Fruit fly (Drosophila melanogaster) whole organism, pupa: ENCODE results near the gene BBIP1.

Experiments used
- CG10348 ChIP-seq: fragments of 200-800 bp; sonication (Bioruptor generic); IDR thresholded peaks from 2 replicates; pipeline ENCODE4 v1.3.6; 2022; ENCODE audit warnings: missing biosample characterization, missing genetic modification characterization
- CG12605 ChIP-seq: fragments of 200-800 bp; sonication (Bioruptor generic); IDR thresholded peaks from 2 replicates; pipeline ENCODE4 v1.3.6; 2022; ENCODE audit warnings: missing biosample characterization, missing genetic modification characterization
- CG13204 ChIP-seq: fragments of 200-800 bp; sonication (Bioruptor generic); optimal IDR thresholded peaks from 2 replicates; lab custom pipeline; 2018; ENCODE audit warnings: missing biosample characterization, mild to moderate bottlenecking, missing genetic modification characterization, moderate library complexity
- CG14655 ChIP-seq: fragments of 200-800 bp; sonication (Bioruptor generic); optimal IDR thresholded peaks from 3 replicates; lab custom pipeline; 2017; ENCODE audit warnings: mild to moderate bottlenecking, missing biosample characterization, missing genetic modification reagents, missing genetic modification characterization
- CG15710 ChIP-seq: fragments of 200-800 bp; sonication (Bioruptor generic); optimal IDR thresholded peaks from 2 replicates; lab custom pipeline; 2018; ENCODE audit warnings: missing biosample characterization, mild to moderate bottlenecking, missing genetic modification characterization, moderate library complexity
- CG17806 ChIP-seq: fragments of 200-800 bp; sonication (Bioruptor generic); optimal IDR thresholded peaks from 2 replicates; lab custom pipeline; 2018; ENCODE audit warnings: missing biosample characterization, mild to moderate bottlenecking, missing genetic modification characterization, moderate library complexity
- CG32121 ChIP-seq: fragments of 200-800 bp; sonication (Bioruptor generic); IDR thresholded peaks from 2 replicates; pipeline ENCODE4 v1.3.6; 2022; ENCODE audit warnings: missing biosample characterization, missing genetic modification characterization
- CG34367 ChIP-seq: fragments of 200-800 bp; sonication (Bioruptor generic); optimal IDR thresholded peaks from 2 replicates; lab custom pipeline; 2018; ENCODE audit warnings: missing biosample characterization, mild to moderate bottlenecking, missing genetic modification characterization
- CG4496 ChIP-seq: fragments of 200-800 bp; sonication (Bioruptor generic); IDR thresholded peaks from 3 replicates; pipeline ENCODE4 v1.3.6; 2022; ENCODE audit warnings: missing biosample characterization, missing genetic modification characterization
- CG8159 ChIP-seq: fragments of 200-800 bp; sonication (Bioruptor generic); optimal IDR thresholded peaks from 3 replicates; lab custom pipeline; 2018; ENCODE audit warnings: missing biosample characterization, mild to moderate bottlenecking, missing genetic modification characterization, moderate library complexity
- CG8301 ChIP-seq: fragments of 200-800 bp; sonication (Bioruptor generic); optimal IDR thresholded peaks from 2 replicates; lab custom pipeline; 2018; ENCODE audit warnings: missing biosample characterization, mild to moderate bottlenecking, missing genetic modification characterization
- CG9948 ChIP-seq: fragments of 200-800 bp; sonication (Bioruptor generic); optimal IDR thresholded peaks from 2 replicates; lab custom pipeline; 2018; ENCODE audit warnings: missing biosample characterization, mild to moderate bottlenecking, missing genetic modification characterization, moderate library complexity
- D1 ChIP-seq: fragments of 200-800 bp; sonication (Bioruptor generic); optimal IDR thresholded peaks from 2 replicates; lab custom pipeline; 2018; ENCODE audit warnings: missing biosample characterization, mild to moderate bottlenecking, missing genetic modification characterization, moderate library complexity
- EcR ChIP-seq: fragments of 200-800 bp; sonication (Bioruptor generic); optimal IDR thresholded peaks from 3 replicates; lab custom pipeline; 2019; ENCODE audit warnings: missing biosample characterization, missing genetic modification characterization, mild to moderate bottlenecking, moderate library complexity, missing genetic modification reagents
- Ets98B ChIP-seq: fragments of 200-800 bp; sonication (Bioruptor generic); IDR thresholded peaks from 2 replicates; pipeline ENCODE4 v1.3.6; 2022; ENCODE audit warnings: missing biosample characterization, missing genetic modification characterization
- Pif1A ChIP-seq: fragments of 200-800 bp; sonication (Bioruptor generic); optimal IDR thresholded peaks from 3 replicates; lab custom pipeline; 2016; ENCODE audit warnings: missing biosample characterization, missing genetic modification characterization
- Pif1B ChIP-seq: fragments of 200-800 bp; sonication (Bioruptor generic); optimal IDR thresholded peaks from 3 replicates; lab custom pipeline; 2016; ENCODE audit warnings: missing biosample characterization, missing genetic modification characterization
- Snoo ChIP-seq: fragments of 200-800 bp; sonication (Bioruptor generic); optimal IDR thresholded peaks from 3 replicates; lab custom pipeline; 2017; ENCODE audit warnings: missing biosample characterization, mild to moderate bottlenecking, missing genetic modification characterization, inconsistent platforms
- fd96Ca ChIP-seq: fragments of 200-800 bp; sonication (Bioruptor generic); IDR thresholded peaks from 3 replicates; pipeline ENCODE4 v1.3.6; 2022; ENCODE audit warnings: missing biosample characterization, missing genetic modification characterization
- gl ChIP-seq: fragments of 200-800 bp; sonication (Bioruptor generic); optimal IDR thresholded peaks from 2 replicates; lab custom pipeline; 2018; ENCODE audit warnings: missing biosample characterization, mild to moderate bottlenecking, missing genetic modification characterization
- rn ChIP-seq: fragments of 200-800 bp; sonication (Bioruptor generic); IDR thresholded peaks from 2 replicates; pipeline ENCODE4 v1.3.6; 2022; ENCODE audit warnings: missing biosample characterization, missing genetic modification characterization

Gene BBIP1

DNA sequence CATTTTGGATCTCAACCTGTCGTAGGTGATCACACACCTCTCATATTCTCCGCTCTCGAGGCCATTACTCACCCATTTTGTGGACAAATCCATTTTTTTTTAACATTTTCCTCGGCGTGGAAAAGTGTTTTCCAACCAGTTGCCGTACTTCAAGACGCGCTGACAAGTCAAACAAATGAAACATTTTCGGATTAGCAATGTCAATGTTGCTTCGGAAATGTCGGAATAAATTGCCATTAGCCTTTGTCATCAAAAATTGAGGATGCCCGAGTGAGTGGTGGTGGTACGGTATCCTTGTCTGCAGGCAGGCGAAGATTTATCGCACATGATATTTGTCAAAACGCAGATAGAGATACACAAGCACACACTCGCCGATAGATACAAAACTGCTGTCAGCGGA lies 23.1 kb downstream of the BBIP1 start:
- TF ChIP-seq gl (tag; lab: Kevin White, UChicago) (no peak), Pif1B (no peak), CG17806 (tag; lab: Kevin White, UChicago) (no peak), CG8159 (no peak), fd96Ca (no peak), CG4496 (GFP tag; lab: Robert Waterston, UW) (no peak), CG12605 (no peak), D1 (tag; lab: Kevin White, UChicago) (no peak), CG32121 (GFP tag; lab: Robert Waterston, UW) (no peak), CG14655 (GFP tag; lab: Kevin White, UChicago) (no peak), EcR (GFP tag; lab: Kevin White, UChicago) (no peak), Pif1A (no peak), CG9948 (no peak), CG13204 (GFP tag; lab: Kevin White, UChicago) (no peak), CG8301 (no peak), Ets98B (GFP tag; lab: Robert Waterston, UW) (no peak), CG10348 (no peak)

DNA sequence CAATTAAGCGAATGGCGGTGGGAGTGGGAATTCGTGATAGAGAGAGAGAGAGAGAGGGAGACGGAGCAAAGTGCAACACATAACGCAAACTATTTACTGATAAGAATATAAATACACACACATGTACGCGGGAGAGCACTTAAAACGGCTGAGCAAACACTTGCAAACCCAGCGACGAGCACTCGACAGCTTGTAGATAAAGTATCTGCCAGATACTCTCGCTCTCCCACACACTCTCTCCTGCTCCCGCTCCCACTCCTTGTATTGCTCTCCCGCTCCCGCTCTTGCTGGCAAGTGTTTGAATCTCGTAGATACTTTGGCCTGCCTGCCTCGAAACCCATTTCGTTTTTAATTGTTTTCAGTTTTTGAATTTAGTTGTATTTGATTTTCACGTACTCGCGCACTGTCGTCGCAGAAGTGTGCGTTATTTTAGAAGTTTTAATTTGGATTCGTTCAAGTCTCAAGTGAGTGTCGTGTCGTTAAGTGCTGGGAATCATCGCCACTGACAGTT lies 24.1 kb downstream of the BBIP1 start:
- TF ChIP-seq CG15710 (tag; lab: Kevin White, UChicago), result peak; percentile 6
- peak; percentile 82 for TF ChIP-seq gl (tag; lab: Kevin White, UChicago)
- TF ChIP-seq CG9948, result no peak
- peak; percentile 82 for TF ChIP-seq fd96Ca
- TF ChIP-seq CG8159, result peak; percentile 38
- TF ChIP-seq Pif1A, result peak; percentile 45
- peak; percentile 18 for TF ChIP-seq CG17806 (tag; lab: Kevin White, UChicago)
- TF ChIP-seq CG13204 (GFP tag; lab: Kevin White, UChicago), result peak; percentile 74
- TF ChIP-seq Pif1B, result peak; percentile 53
- peak; percentile 59 for TF ChIP-seq CG14655 (GFP tag; lab: Kevin White, UChicago)
- no peak; the same call in 1 of the 3 replicates for TF ChIP-seq CG4496 (GFP tag; lab: Robert Waterston, UW)
- TF ChIP-seq rn, result no peak
- TF ChIP-seq CG12605, result peak; percentile 84
- peak; percentile 84 for TF ChIP-seq Ets98B (GFP tag; lab: Robert Waterston, UW)
- TF ChIP-seq CG32121 (GFP tag; lab: Robert Waterston, UW), result peak; percentile 75
- no peak for TF ChIP-seq CG10348
- peak; percentile 40 for TF ChIP-seq CG34367
- TF ChIP-seq Snoo (tag; lab: Kevin White, UChicago), result peak; percentile 51
- no peak for TF ChIP-seq EcR (GFP tag; lab: Kevin White, UChicago)
- TF ChIP-seq D1 (tag; lab: Kevin White, UChicago), result no peak
- TF ChIP-seq CG8301, result peak; percentile 57

DNA sequence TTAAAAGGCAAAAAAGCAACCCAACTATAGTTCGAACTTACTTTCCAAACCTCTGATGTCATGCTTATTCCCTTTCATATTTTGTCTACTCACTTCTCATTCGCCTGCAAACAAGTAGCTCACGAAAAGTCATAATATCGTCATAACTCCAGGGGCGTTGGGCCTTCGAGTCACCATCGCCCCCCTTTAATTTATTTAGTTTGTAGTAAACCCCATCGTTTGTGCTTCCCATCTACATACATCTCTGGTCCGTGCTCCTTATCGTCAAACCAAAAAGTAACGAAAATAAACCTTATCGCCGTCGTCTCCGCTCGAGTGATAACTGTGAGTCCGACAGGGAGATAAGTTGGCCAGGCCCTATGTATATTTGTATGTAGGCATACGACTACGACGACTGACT lies 24.8 kb downstream of the BBIP1 start:
- TF ChIP-seq CG14655 (GFP tag; lab: Kevin White, UChicago) (peak; percentile 7), fd96Ca (peak; percentile 37; the same call in 2 of the 3 replicates), Pif1B (peak; percentile 6), CG8159 (peak; percentile 4), D1 (tag; lab: Kevin White, UChicago) (no peak), Ets98B (GFP tag; lab: Robert Waterston, UW) (peak; percentile 32; the same call in 1 of the 2 replicates), gl (tag; lab: Kevin White, UChicago) (no peak), CG12605 (no peak), Pif1A (peak; percentile 17), Snoo (tag; lab: Kevin White, UChicago) (peak; percentile 54), CG15710 (tag; lab: Kevin White, UChicago) (peak; percentile 23), EcR (GFP tag; lab: Kevin White, UChicago) (no peak), CG17806 (tag; lab: Kevin White, UChicago) (peak; percentile 4), CG13204 (GFP tag; lab: Kevin White, UChicago) (no peak)

DNA sequence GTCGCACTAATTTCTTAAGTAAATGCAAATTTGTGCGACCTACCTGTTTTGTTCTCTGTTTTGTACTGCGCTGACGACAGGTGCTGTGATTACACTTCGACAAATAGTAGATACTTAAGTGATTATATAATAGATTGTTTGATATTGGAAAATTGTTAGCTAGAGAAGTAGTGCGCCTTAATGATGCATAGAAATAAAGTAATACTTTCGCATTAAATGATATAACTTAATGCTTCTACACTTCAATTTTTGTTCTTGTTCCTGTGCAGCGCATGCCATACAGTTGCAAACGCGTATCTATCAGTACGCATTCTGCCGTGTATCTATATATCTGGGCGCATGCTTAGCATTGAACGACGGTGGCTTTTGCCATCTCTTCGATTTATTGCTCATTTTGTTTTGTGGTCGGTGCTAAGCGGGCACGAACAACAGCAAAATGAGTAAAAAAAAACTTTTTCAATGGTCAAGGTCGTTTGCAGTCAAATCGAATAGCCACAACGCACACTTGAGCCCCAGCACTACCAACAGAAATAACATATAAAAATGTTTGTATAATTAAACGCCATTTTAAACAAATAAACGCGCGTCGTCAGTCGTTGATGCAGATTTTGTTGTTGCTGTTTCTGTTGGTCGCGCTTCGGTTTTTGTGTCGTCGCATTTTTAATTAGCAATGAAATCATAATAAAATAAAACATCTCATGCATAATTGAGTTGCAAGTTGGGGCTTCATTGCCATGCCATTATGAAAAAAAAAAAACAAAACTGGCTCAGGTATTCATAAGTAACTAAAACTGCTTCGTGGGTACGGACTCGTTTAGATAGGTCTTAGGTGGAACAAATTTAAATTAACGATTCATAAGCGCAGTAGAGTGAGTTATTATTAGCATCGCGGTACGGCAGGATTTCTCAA lies 26.4 kb downstream of the BBIP1 start:
- TF ChIP-seq fd96Ca, result no peak
- peak; percentile 39; the same call in 1 of the 2 replicates for TF ChIP-seq Ets98B (GFP tag; lab: Robert Waterston, UW)
- peak; percentile 31 for TF ChIP-seq CG17806 (tag; lab: Kevin White, UChicago)
- no peak for TF ChIP-seq CG10348
- peak; percentile 51; the same call in 1 of the 2 replicates for TF ChIP-seq CG32121 (GFP tag; lab: Robert Waterston, UW)
- peak; percentile 43 for TF ChIP-seq CG9948
- TF ChIP-seq CG34367, result no peak
- peak; percentile 48; the same call in 1 of the 3 replicates for TF ChIP-seq CG4496 (GFP tag; lab: Robert Waterston, UW)
- TF ChIP-seq Pif1A, result peak; percentile 52
- no peak for TF ChIP-seq Snoo (tag; lab: Kevin White, UChicago)
- TF ChIP-seq D1 (tag; lab: Kevin White, UChicago), result no peak
- TF ChIP-seq EcR (GFP tag; lab: Kevin White, UChicago), result no peak
- TF ChIP-seq Pif1B, result no peak
- TF ChIP-seq gl (tag; lab: Kevin White, UChicago), result no peak
- peak; percentile 65 for TF ChIP-seq CG14655 (GFP tag; lab: Kevin White, UChicago)
- TF ChIP-seq CG8301, result peak; percentile 65
- no peak for TF ChIP-seq CG12605
- TF ChIP-seq, all 21 proteins: peak for 8

DNA sequence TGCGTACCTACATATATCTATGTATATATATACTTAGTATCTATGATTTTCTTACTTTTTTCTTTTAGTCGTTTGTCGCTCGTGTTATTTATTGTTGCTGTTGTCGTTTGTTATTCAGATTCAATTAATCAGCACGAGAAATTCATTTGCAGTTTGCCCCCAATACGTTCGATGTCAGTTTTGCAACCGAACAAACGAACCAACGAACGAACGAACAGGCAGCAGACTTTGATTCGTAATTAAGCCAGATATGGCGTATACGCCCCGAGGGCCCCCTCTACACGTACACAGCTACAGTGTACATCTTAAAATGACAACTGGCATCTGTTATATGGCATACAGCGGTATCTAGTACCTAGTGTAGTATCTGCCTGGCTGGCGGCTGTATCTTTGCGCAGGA lies 29.1 kb downstream of the BBIP1 start:
- TF ChIP-seq CG17806 (tag; lab: Kevin White, UChicago) (no peak), rn (no peak), CG4496 (GFP tag; lab: Robert Waterston, UW) (no peak), EcR (GFP tag; lab: Kevin White, UChicago) (no peak), Snoo (tag; lab: Kevin White, UChicago) (no peak), fd96Ca (no peak), CG14655 (GFP tag; lab: Kevin White, UChicago) (no peak), Pif1A (no peak), Ets98B (GFP tag; lab: Robert Waterston, UW) (no peak), gl (tag; lab: Kevin White, UChicago) (no peak), CG34367 (no peak), CG10348 (no peak), Pif1B (no peak), CG8301 (no peak), CG8159 (no peak)
